Comparison of ENCODE assay signal across 2 fruit fly cellular contexts in genomic region chr2L:6127478-6127877, dm6.
A peak's percentile ranks its signal among the peaks of the same experiment; 100 is the strongest.
TF ChIP-seq lines count a peak whose summit lies in the region.

Gene WDR79, minus strand, starts transcription at chr2L:6127775.

- TF ChIP-seq CTCF in whole organism, embryonic (GFP tag; optimal IDR thresholded peaks at IDR 0.05; lab: Kevin White, UChicago), result peak; percentile 38

TF ChIP-seq in whole organism, embryonic, 481 proteins besides CTCF, POLR2A, EP300 and RAD21 (continues in another document):
- TF ChIP-seq BEAF-32 (GFP tag; optimal IDR thresholded peaks at IDR 0.05; lab: Kevin White, UChicago) (peak; percentile 12), Nf-YC (tag; optimal IDR thresholded peaks at IDR 0.05; lab: Kevin White, UChicago) (no peak), CG1603 (tag; optimal IDR thresholded peaks at IDR 0.05; lab: Kevin White, UChicago) (peak; percentile 61), CG12236 (GFP tag; optimal IDR thresholded peaks at IDR 0.05; lab: Kevin White, UChicago) (no peak), bowl (GFP tag; IDR thresholded peaks at IDR 0.05; lab: Robert Waterston, UW) (no peak), Vsx1 (GFP tag; optimal IDR thresholded peaks at IDR 0.05; lab: Kevin White, UChicago) (no peak), E2f2 (GFP tag; IDR thresholded peaks at IDR 0.05; lab: Robert Waterston, UW) (peak; percentile 74), Ets97D (GFP tag; optimal IDR thresholded peaks at IDR 0.05; lab: Kevin White, UChicago) (peak; percentile 14), CG9797 (GFP tag; optimal IDR thresholded peaks at IDR 0.05; lab: Kevin White, UChicago) (peak; percentile 73), trem (tag; optimal IDR thresholded peaks at IDR 0.05; lab: Kevin White, UChicago) (peak; percentile 74), nerfin-1 (tag; optimal IDR thresholded peaks at IDR 0.05; lab: Kevin White, UChicago) (no peak), Med (GFP tag; lab: Kevin White, UChicago) (peak; percentile 57), MBD-R2 (GFP tag; IDR thresholded peaks at IDR 0.05; lab: Robert Waterston, UW) (peak; percentile 75), CG12659 (GFP tag; optimal IDR thresholded peaks at IDR 0.05; lab: Kevin White, UChicago) (no peak), phol (tag; optimal IDR thresholded peaks at IDR 0.05; lab: Kevin White, UChicago) (peak; percentile 40), gem (tag; optimal IDR thresholded peaks at IDR 0.05; lab: Kevin White, UChicago) (no peak), pum (GFP tag; optimal IDR thresholded peaks at IDR 0.05; lab: Kevin White, UChicago) (no peak), nerfin-2 (GFP tag; IDR thresholded peaks at IDR 0.05; lab: Robert Waterston, UW; ENCODE audit: partially characterized antibody) (no peak), row (GFP tag; IDR thresholded peaks at IDR 0.05; lab: Robert Waterston, UW) (peak; percentile 45; the same call in 2 of the 3 replicates), CG1792 (GFP tag; optimal IDR thresholded peaks at IDR 0.05; lab: Kevin White, UChicago) (no peak), CG34376 (GFP tag; optimal IDR thresholded peaks at IDR 0.05; lab: Kevin White, UChicago) (no peak), CG14710 (tag; optimal IDR thresholded peaks at IDR 0.05; lab: Kevin White, UChicago) (peak; percentile 16), fd96Cb (tag; optimal IDR thresholded peaks at IDR 0.05; lab: Kevin White, UChicago) (no peak), Rx (GFP tag; IDR thresholded peaks at IDR 0.05; lab: Robert Waterston, UW) (no peak), Dll (GFP tag; IDR thresholded peaks at IDR 0.05; lab: Robert Waterston, UW; ENCODE audit: partially characterized antibody) (0 out of 4 replicates have a peak, but pooled peaks have one; percentile 11), pzg (GFP tag; optimal IDR thresholded peaks at IDR 0.05; lab: Kevin White, UChicago) (peak; percentile 50), Scr (GFP tag; IDR thresholded peaks at IDR 0.05; lab: Robert Waterston, UW; ENCODE audit: partially characterized antibody) (no peak; the same call in 1 of the 2 replicates), ttk (GFP tag; IDR thresholded peaks at IDR 0.05; lab: Robert Waterston, UW) (no peak), hkb (optimal IDR thresholded peaks at IDR 0.05; lab: Kevin White, UChicago) (no peak), hkb (GFP tag; IDR thresholded peaks at IDR 0.05; lab: Robert Waterston, UW) (no peak), cwo (GFP tag; optimal IDR thresholded peaks at IDR 0.05; lab: Kevin White, UChicago) (no peak), Mes4 (GFP tag; optimal IDR thresholded peaks at IDR 0.05; lab: Kevin White, UChicago) (no peak), Eip74EF (GFP tag; optimal IDR thresholded peaks at IDR 0.05; lab: Kevin White, UChicago) (no peak), CG13287 (GFP tag; IDR thresholded peaks at IDR 0.05; lab: Robert Waterston, UW; ENCODE audit: partially characterized antibody) (peak; percentile 48; the same call in 1 of the 2 replicates), Dp (GFP tag; optimal IDR thresholded peaks at IDR 0.05; lab: Kevin White, UChicago) (peak; percentile 68), CG33213 (GFP tag; optimal IDR thresholded peaks at IDR 0.05; lab: Kevin White, UChicago) (peak; percentile 1), MESR4 (GFP tag; optimal IDR thresholded peaks at IDR 0.05; lab: Kevin White, UChicago) (peak; percentile 16), gfzf (GFP tag; optimal IDR thresholded peaks at IDR 0.05; lab: Kevin White, UChicago) (peak; percentile 84), CG4617 (GFP tag; optimal IDR thresholded peaks at IDR 0.05; lab: Kevin White, UChicago; ENCODE audit: borderline replicate concordance) (peak; percentile 26), sens (GFP tag; lab: Kevin White, UChicago) (peak; percentile 6), Myb (GFP tag; optimal IDR thresholded peaks at IDR 0.05; lab: Kevin White, UChicago) (peak; percentile 79), Lim3 (GFP tag; IDR thresholded peaks at IDR 0.05; lab: Robert Waterston, UW) (no peak), ci (GFP tag; IDR thresholded peaks at IDR 0.05; lab: Robert Waterston, UW) (no peak), zen (tag; optimal IDR thresholded peaks at IDR 0.05; lab: Kevin White, UChicago) (peak; percentile 25), CG15514 (GFP tag; optimal IDR thresholded peaks at IDR 0.05; lab: Kevin White, UChicago) (peak; percentile 52), pfk (GFP tag; optimal IDR thresholded peaks at IDR 0.05; lab: Kevin White, UChicago) (peak; percentile 17)

TF ChIP-seq in whole organism, wandering third instar larva, 38 proteins besides CTCF, POLR2A, EP300 and RAD21:
- TF ChIP-seq sv (GFP tag; optimal IDR thresholded peaks at IDR 0.05; lab: Kevin White, UChicago), result no peak
- no peak for TF ChIP-seq Dfd (GFP tag; optimal IDR thresholded peaks at IDR 0.05; lab: Kevin White, UChicago)
- TF ChIP-seq rgr (GFP tag; optimal IDR thresholded peaks at IDR 0.05; lab: Kevin White, UChicago), result peak; percentile 10
